Fruit fly (Drosophila melanogaster) whole organism, embryonic: ENCODE measurements around the gene Jhbp16.

ENCODE experiments used
- Awh ChIP-seq: fragments of 200-800 bp; sonication (Bioruptor generic); IDR thresholded peaks from 2 replicates; pipeline ENCODE4, ENCODE4 v1.3.6; 2022; ENCODE audit warnings: missing biosample characterization, missing genetic modification characterization
- CG10959 ChIP-seq: fragments of 200-800 bp; sonication (Bioruptor generic); IDR thresholded peaks from 2 replicates; pipeline ENCODE4 v1.3.6; 2022; ENCODE audit warnings: missing biosample characterization, missing genetic modification characterization
- CG1233 ChIP-seq: fragments of 200-800 bp; sonication (Bioruptor generic); optimal IDR thresholded peaks from 4 replicates; lab custom pipeline; 2018; ENCODE audit warnings: missing biosample characterization, mild to moderate bottlenecking, missing genetic modification characterization
- CG13775 ChIP-seq: fragments of 200-800 bp; sonication (Bioruptor generic); optimal IDR thresholded peaks from 3 replicates; lab custom pipeline; 2017; ENCODE audit warnings: missing biosample characterization, mild to moderate bottlenecking, missing genetic modification characterization
- CG14014 ChIP-seq: fragments of 200-800 bp; sonication (Bioruptor generic); IDR thresholded peaks from 2 replicates; pipeline ENCODE4 v1.3.6; 2022; ENCODE audit warnings: missing biosample characterization, missing genetic modification characterization
- CG15011 ChIP-seq: fragments of 200-800 bp; sonication (Bioruptor generic); optimal IDR thresholded peaks from 3 replicates; lab custom pipeline; 2018; ENCODE audit warnings: missing biosample characterization, mild to moderate bottlenecking, missing genetic modification characterization
- CG16813 ChIP-seq: fragments of 200-800 bp; sonication (Bioruptor generic); IDR thresholded peaks from 3 replicates; pipeline ENCODE4 v1.3.6; 2022; ENCODE audit warnings: missing biosample characterization, missing genetic modification characterization; ENCODE audit not compliant: partially characterized antibody
- CG17385 ChIP-seq: fragments of 200-800 bp; sonication (Bioruptor generic); optimal IDR thresholded peaks from 3 replicates; lab custom pipeline; 2018; ENCODE audit warnings: missing biosample characterization, mild to moderate bottlenecking, missing genetic modification characterization
- CG17612 ChIP-seq: fragments of 200-800 bp; sonication (Bioruptor generic); IDR thresholded peaks from 2 replicates; pipeline ENCODE4 v1.3.6; 2022; ENCODE audit warnings: missing biosample characterization, missing genetic modification characterization
- CG17829 ChIP-seq: fragments of 200-800 bp; optimal IDR thresholded peaks from 2 replicates; lab custom pipeline; 2019; ENCODE audit warnings: missing biosample characterization, mild to moderate bottlenecking, missing genetic modification characterization, moderate library complexity
- CG18476 ChIP-seq: fragments of 200-800 bp; sonication (Bioruptor generic); optimal IDR thresholded peaks from 2 replicates; lab custom pipeline; 2016; ENCODE audit warnings: missing biosample characterization, mild to moderate bottlenecking, missing genetic modification characterization
- CG31388 ChIP-seq: fragments of 200-800 bp; sonication (Bioruptor generic); optimal IDR thresholded peaks from 2 replicates; lab custom pipeline; 2016; ENCODE audit warnings: missing biosample characterization, missing genetic modification characterization
- CG5180 ChIP-seq: fragments of 200-800 bp; sonication (Bioruptor generic); optimal IDR thresholded peaks from 3 replicates; lab custom pipeline; 2017; ENCODE audit warnings: missing biosample characterization, missing genetic modification characterization, mild to moderate bottlenecking, moderate library complexity, missing genetic modification reagents
- CG6254 ChIP-seq: fragments of 200-800 bp; sonication (Bioruptor generic); optimal IDR thresholded peaks from 3 replicates; lab custom pipeline; 2017; ENCODE audit warnings: mild to moderate bottlenecking, missing biosample characterization, missing genetic modification reagents, missing genetic modification characterization
- CG8290 ChIP-seq, 3 experiments: fragments of 200-800 bp; sonication (Bioruptor generic); optimal IDR thresholded peaks; 2 replicates each; lab custom pipeline; 2016 to 2019; ENCODE audit warnings: missing biosample characterization in 3 of 3, missing genetic modification characterization in 3 of 3, mild to moderate bottlenecking in 2 of 3, moderate library complexity in 1 of 3
- CG9727 ChIP-seq: fragments of 200-800 bp; sonication (Bioruptor generic); optimal IDR thresholded peaks from 3 replicates; lab custom pipeline; 2017; ENCODE audit warnings: missing biosample characterization, mild to moderate bottlenecking, missing genetic modification characterization
- Doc3 ChIP-seq: fragments of 200-800 bp; sonication (Bioruptor generic); IDR thresholded peaks from 3 replicates; pipeline ENCODE4 v1.3.6; 2022; ENCODE audit warnings: missing biosample characterization, missing genetic modification characterization; ENCODE audit not compliant: partially characterized antibody
- Eip74EF ChIP-seq, 2 experiments: fragments of 200-800 bp in 1 of 2; fragments of >200 bp in 1 of 2; sonication (Bioruptor generic) in 1 of 2; optimal IDR thresholded peaks; 2 replicates each; lab custom pipeline; 2017 to 2019; ENCODE audit warnings: missing biosample characterization in 2 of 2, missing genetic modification characterization in 2 of 2, mild to moderate bottlenecking in 1 of 2, moderate library complexity in 1 of 2
- Fer2 ChIP-seq: fragments of 200-800 bp; sonication (Bioruptor generic); optimal IDR thresholded peaks from 2 replicates; lab custom pipeline; 2018; ENCODE audit warnings: missing biosample characterization, mild to moderate bottlenecking, missing genetic modification characterization, moderate library complexity
- HLH3B ChIP-seq: fragments of 200-800 bp; sonication (Bioruptor generic); IDR thresholded peaks from 2 replicates; pipeline ENCODE4 v1.3.6; 2022; ENCODE audit warnings: missing biosample characterization, missing genetic modification characterization
- Hr3 ChIP-seq: fragments of 200-800 bp; sonication (Bioruptor generic); optimal IDR thresholded peaks from 3 replicates; lab custom pipeline; 2016; ENCODE audit warnings: missing biosample characterization, missing genetic modification characterization
- MBD-R2 ChIP-seq: fragments of 200-800 bp; sonication (Bioruptor generic); IDR thresholded peaks from 2 replicates; pipeline ENCODE4 v1.3.6; 2022; ENCODE audit warnings: missing biosample characterization, missing genetic modification characterization
- Med ChIP-seq: fragments of 200-800 bp; sonication (Bioruptor generic); peaks from one replicate; lab custom pipeline; 2016; ENCODE audit warnings: missing biosample characterization, missing genetic modification characterization, mild to moderate bottlenecking, inconsistent platforms, moderate library complexity
- Meics ChIP-seq: fragments of 200-800 bp; sonication (Bioruptor generic); optimal IDR thresholded peaks from 2 replicates; lab custom pipeline; 2017; ENCODE audit warnings: missing biosample characterization, mild to moderate bottlenecking, missing genetic modification characterization
- NC2α ChIP-seq: fragments of 200-800 bp; sonication (Bioruptor generic); optimal IDR thresholded peaks from 2 replicates; lab custom pipeline; 2016; ENCODE audit warnings: missing biosample characterization, missing genetic modification characterization
- Rfx ChIP-seq: fragments of 200-800 bp; sonication (Bioruptor generic); IDR thresholded peaks from 2 replicates; pipeline ENCODE4 v1.3.6; 2022; ENCODE audit warnings: missing biosample characterization, missing genetic modification characterization
- abd-A ChIP-seq: fragments of 200-800 bp; sonication (Bioruptor generic); optimal IDR thresholded peaks from 3 replicates; lab custom pipeline; 2019; ENCODE audit warnings: missing biosample characterization, mild to moderate bottlenecking, missing genetic modification characterization, moderate library complexity
- cas ChIP-seq: fragments of 200-800 bp; sonication (Bioruptor generic); IDR thresholded peaks from 2 replicates; pipeline ENCODE4 v1.3.6; 2022; ENCODE audit warnings: missing biosample characterization, missing genetic modification characterization
- caup ChIP-seq: fragments of 200-800 bp; sonication (Bioruptor generic); optimal IDR thresholded peaks from 3 replicates; lab custom pipeline; 2017; ENCODE audit warnings: missing biosample characterization, mild to moderate bottlenecking, missing genetic modification characterization, moderate library complexity; ENCODE audit not compliant: severe bottlenecking
- chif ChIP-seq, 2 experiments: fragments of 200-800 bp; sonication (Bioruptor generic); optimal IDR thresholded peaks; 3 replicates each; lab custom pipeline; 2016; ENCODE audit warnings: missing biosample characterization in 2 of 2, missing genetic modification characterization in 2 of 2
- dimm ChIP-seq: fragments of 200-800 bp; sonication (Bioruptor generic); IDR thresholded peaks from 2 replicates; pipeline ENCODE4 v1.3.6; 2022; ENCODE audit warnings: missing biosample characterization, missing genetic modification characterization
- dysf ChIP-seq: fragments of 200-800 bp; sonication (Bioruptor generic); IDR thresholded peaks from 3 replicates; pipeline ENCODE4 v1.3.6; 2022; ENCODE audit warnings: missing biosample characterization, missing genetic modification characterization
- gem ChIP-seq: fragments of 200-800 bp; sonication (Bioruptor generic); optimal IDR thresholded peaks from 2 replicates; lab custom pipeline; 2019; ENCODE audit warnings: missing biosample characterization, mild to moderate bottlenecking, missing genetic modification characterization, moderate library complexity
- gfzf ChIP-seq: fragments of 200-800 bp; sonication (Bioruptor generic); optimal IDR thresholded peaks from 2 replicates; lab custom pipeline; 2016; ENCODE audit warnings: missing biosample characterization, mild to moderate bottlenecking, missing genetic modification characterization, moderate library complexity
- gsb ChIP-seq: fragments of 200-800 bp; sonication (Bioruptor generic); IDR thresholded peaks from 2 replicates; pipeline ENCODE4 v1.3.6; 2022; ENCODE audit warnings: missing biosample characterization, missing genetic modification characterization
- gsb-n ChIP-seq: fragments of 200-800 bp; sonication (Bioruptor generic); optimal IDR thresholded peaks from 3 replicates; lab custom pipeline; 2018; ENCODE audit warnings: missing biosample characterization, mild to moderate bottlenecking, missing genetic modification characterization
- lbe ChIP-seq: fragments of 200-800 bp; sonication (Bioruptor generic); optimal IDR thresholded peaks from 2 replicates; lab custom pipeline; 2016; ENCODE audit warnings: missing biosample characterization, mild to moderate bottlenecking, missing genetic modification characterization
- otp ChIP-seq: fragments of 200-800 bp; sonication (Bioruptor generic); IDR thresholded peaks from 3 replicates; pipeline ENCODE4, ENCODE4 v1.3.6; 2022; ENCODE audit warnings: missing biosample characterization, missing genetic modification characterization
- pho ChIP-seq: fragments of 200-800 bp; sonication (Bioruptor generic); optimal IDR thresholded peaks from 2 replicates; lab custom pipeline; 2016; ENCODE audit warnings: missing biosample characterization, missing genetic modification characterization
- pzg ChIP-seq: fragments of 200-800 bp; sonication (Bioruptor generic); optimal IDR thresholded peaks from 3 replicates; lab custom pipeline; 2018; ENCODE audit warnings: missing biosample characterization, mild to moderate bottlenecking, missing genetic modification characterization, moderate library complexity
- salm ChIP-seq: fragments of 200-800 bp; sonication (Bioruptor generic); optimal IDR thresholded peaks from 2 replicates; lab custom pipeline; 2018; ENCODE audit warnings: missing biosample characterization, mild to moderate bottlenecking, missing genetic modification characterization
- slou ChIP-seq: fragments of 200-800 bp; sonication (Bioruptor generic); optimal IDR thresholded peaks from 3 replicates; lab custom pipeline; 2016; ENCODE audit warnings: missing biosample characterization, missing genetic modification characterization
- sna ChIP-seq: fragments of 200-800 bp; sonication (Bioruptor generic); IDR thresholded peaks from 2 replicates; pipeline ENCODE4 v1.3.6; 2022; ENCODE audit warnings: missing biosample characterization, missing genetic modification characterization; ENCODE audit not compliant: partially characterized antibody
- twi ChIP-seq: fragments of 200-800 bp; optimal IDR thresholded peaks from 2 replicates; lab custom pipeline; 2019; ENCODE audit warnings: missing biosample characterization, mild to moderate bottlenecking, missing genetic modification characterization, moderate library complexity
- tx ChIP-seq: fragments of 200-800 bp; sonication (Bioruptor generic); optimal IDR thresholded peaks from 2 replicates; lab custom pipeline; 2016; ENCODE audit warnings: missing biosample characterization, missing genetic modification characterization
- unc-4 ChIP-seq: fragments of 200-800 bp; sonication (Bioruptor generic); IDR thresholded peaks from 2 replicates; pipeline ENCODE4 v1.3.6; 2022; ENCODE audit warnings: missing biosample characterization, missing genetic modification characterization; ENCODE audit not compliant: partially characterized antibody
- unpg ChIP-seq: fragments of 200-800 bp; sonication (Bioruptor generic); optimal IDR thresholded peaks from 3 replicates; lab custom pipeline; 2018; ENCODE audit warnings: missing biosample characterization, mild to moderate bottlenecking, missing genetic modification characterization, moderate library complexity
- wek ChIP-seq: fragments of 200-800 bp; sonication (Bioruptor generic); optimal IDR thresholded peaks from 3 replicates; lab custom pipeline; 2018; ENCODE audit warnings: missing biosample characterization, mild to moderate bottlenecking, missing genetic modification characterization, moderate library complexity
- zen ChIP-seq: fragments of 200-800 bp; sonication (Bioruptor generic); optimal IDR thresholded peaks from 3 replicates; lab custom pipeline; 2018; ENCODE audit warnings: missing biosample characterization, mild to moderate bottlenecking, missing genetic modification characterization, moderate library complexity
- zfh2 ChIP-seq: fragments of 200-800 bp; sonication (Bioruptor generic); optimal IDR thresholded peaks from 2 replicates; lab custom pipeline; 2016; ENCODE audit warnings: missing biosample characterization, missing genetic modification characterization

Jhbp16 gene

DNA sequence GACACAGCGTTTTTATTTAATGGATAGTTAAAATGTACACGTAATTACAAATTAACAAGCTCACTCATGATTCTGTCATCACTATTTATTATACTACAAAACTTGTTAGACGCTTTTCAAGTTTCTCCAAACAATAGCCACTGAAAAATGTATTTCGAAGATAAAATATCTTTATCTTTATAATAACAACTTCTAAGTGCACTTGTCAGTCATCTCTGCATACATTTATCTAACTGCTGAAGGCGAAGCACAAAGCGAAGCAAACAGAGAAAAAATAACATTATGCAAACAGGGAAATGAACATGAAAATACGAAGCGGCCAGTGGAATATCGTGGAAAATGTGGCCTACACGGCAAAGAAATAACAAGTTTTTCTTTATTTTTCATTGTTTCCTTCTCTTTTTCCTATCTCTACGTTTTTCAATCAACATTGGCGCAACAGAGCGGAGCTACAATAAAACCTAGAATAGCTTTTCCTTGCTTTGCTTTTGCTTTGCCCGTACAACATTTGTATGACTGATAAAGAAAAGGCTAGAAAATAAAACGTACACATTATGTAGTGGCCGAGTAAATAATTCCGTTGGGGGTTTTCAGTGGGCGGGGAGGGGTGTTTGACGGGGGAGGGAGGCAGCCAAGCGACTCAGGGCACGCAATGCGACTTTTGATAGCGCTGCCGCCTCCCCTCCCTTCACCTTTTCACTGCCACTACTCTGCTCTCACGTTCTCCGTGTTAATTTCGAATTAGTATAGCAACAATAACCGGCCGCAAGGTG is 34.6 kb upstream of the Jhbp16 start (continued):
- TF ChIP-seq HLH3B (GFP tag; lab: Robert Waterston, UW): 0 out of 2 replicates have a peak, but pooled peaks have one; percentile 14
- no peak for TF ChIP-seq unc-4
- TF ChIP-seq tx: no peak
- TF ChIP-seq CG13775 (GFP tag; lab: Kevin White, UChicago): no peak
- TF ChIP-seq CG14014 (GFP tag; lab: Robert Waterston, UW): peak; percentile 45; the same call in 1 of the 2 replicates
- no peak for TF ChIP-seq pzg (GFP tag; lab: Kevin White, UChicago)
- TF ChIP-seq Rfx (GFP tag; lab: Robert Waterston, UW): peak; percentile 42; the same call in 1 of the 2 replicates
- TF ChIP-seq Meics (GFP tag; lab: Kevin White, UChicago): peak; percentile 20
- no peak for TF ChIP-seq CG16813
- peak; percentile 39 for TF ChIP-seq wek
- peak; percentile 29 for TF ChIP-seq CG5180 (GFP tag; lab: Kevin White, UChicago)
- no peak for TF ChIP-seq CG6254 (GFP tag; lab: Kevin White, UChicago)
- TF ChIP-seq CG17829 (tag; lab: Kevin White, UChicago): no peak
- TF ChIP-seq dysf (GFP tag; lab: Robert Waterston, UW): no peak
- no peak for TF ChIP-seq Hr3 (GFP tag; lab: Kevin White, UChicago)
- no peak for TF ChIP-seq CG17612
- no peak for TF ChIP-seq chif (GFP tag; optimal IDR thresholded peaks at IDR 0.05; lab: Kevin White, UChicago)
- peak; percentile 47 for TF ChIP-seq caup (GFP tag; lab: Kevin White, UChicago)
- TF ChIP-seq unpg (GFP tag; lab: Kevin White, UChicago): no peak
- no peak for TF ChIP-seq gfzf
- TF ChIP-seq MBD-R2 (GFP tag; lab: Robert Waterston, UW): no peak
- TF ChIP-seq NC2α (GFP tag; lab: Kevin White, UChicago): no peak
- TF ChIP-seq Awh: no peak
- TF ChIP-seq lbe: no peak
- TF ChIP-seq CG31388 (GFP tag; lab: Kevin White, UChicago): no peak
- TF ChIP-seq otp (GFP tag; lab: Robert Waterston, UW): no peak
- no peak for TF ChIP-seq pho (GFP tag; lab: Kevin White, UChicago)
- TF ChIP-seq gem (tag; lab: Kevin White, UChicago): no peak
- no peak for TF ChIP-seq Doc3
- no peak for TF ChIP-seq dimm
- TF ChIP-seq twi: no peak
- no peak for TF ChIP-seq CG9727 (GFP tag; lab: Kevin White, UChicago)
- TF ChIP-seq salm (tag; lab: Kevin White, UChicago): no peak
- TF ChIP-seq slou: no peak
- no peak for TF ChIP-seq gsb
- no peak for TF ChIP-seq gsb-n
- no peak for TF ChIP-seq cas (GFP tag; lab: Robert Waterston, UW)

- TF ChIP-seq Eip74EF (GFP tag; optimal IDR thresholded peaks at IDR 0.05; lab: Kevin White, UChicago) (no peak), CG17385 (GFP tag; lab: Kevin White, UChicago) (peak; percentile 89), CG10959 (GFP tag; lab: Robert Waterston, UW) (no peak), Fer2 (tag; lab: Kevin White, UChicago) (no peak), abd-A (tag; lab: Kevin White, UChicago) (peak; percentile 39), CG18476 (GFP tag; lab: Kevin White, UChicago) (no peak), sna (GFP tag; lab: Robert Waterston, UW) (no peak), CG15011 (GFP tag; lab: Kevin White, UChicago) (no peak), zen (tag; lab: Kevin White, UChicago) (peak; percentile 5), CG8290 (GFP tag; optimal IDR thresholded peaks at IDR 0.05; lab: Kevin White, UChicago) (no peak), CG8290 (tag; optimal IDR thresholded peaks at IDR 0.05; lab: Kevin White, UChicago) (no peak), Med (GFP tag; lab: Kevin White, UChicago) (peak; percentile 23), CG1233 (no peak), zfh2 (GFP tag; lab: Kevin White, UChicago) (no peak)
Measured at dm6 chr3R:21630226-21630857, 33.8 kb upstream of the Jhbp16 start.
